Fruit fly (Drosophila melanogaster) whole organism, embryonic: ENCODE measurements around the gene Nepl20.
A peak's percentile ranks its signal among the peaks of the same experiment; 100 is the strongest.

Experiments
- ATbp ChIP-seq: fragments of 200-800 bp; sonication (Bioruptor generic); optimal IDR thresholded peaks from 2 replicates; lab custom pipeline; 2017; ENCODE audit warnings: missing biosample characterization, mild to moderate bottlenecking, missing genetic modification characterization, missing genetic modification reagents
- CG10431 ChIP-seq: fragments of 200-800 bp; sonication (Bioruptor generic); optimal IDR thresholded peaks from 3 replicates; lab custom pipeline; 2018; ENCODE audit warnings: missing biosample characterization, mild to moderate bottlenecking, missing genetic modification characterization
- CG10565 ChIP-seq: fragments of 200-800 bp; sonication (Bioruptor generic); optimal IDR thresholded peaks from 3 replicates; lab custom pipeline; 2016; ENCODE audit warnings: missing biosample characterization, mild to moderate bottlenecking, missing genetic modification characterization
- CG10959 ChIP-seq: fragments of 200-800 bp; sonication (Bioruptor generic); IDR thresholded peaks from 2 replicates; pipeline ENCODE4 v1.3.6; 2022; ENCODE audit warnings: missing biosample characterization, missing genetic modification characterization
- CG13775 ChIP-seq: fragments of 200-800 bp; sonication (Bioruptor generic); optimal IDR thresholded peaks from 3 replicates; lab custom pipeline; 2017; ENCODE audit warnings: missing biosample characterization, mild to moderate bottlenecking, missing genetic modification characterization
- CG14710 ChIP-seq: fragments of 200-800 bp; sonication (Bioruptor generic); optimal IDR thresholded peaks from 3 replicates; lab custom pipeline; 2019; ENCODE audit warnings: missing biosample characterization, mild to moderate bottlenecking, missing genetic modification characterization, moderate library complexity
- CG15601 ChIP-seq: fragments of 200-800 bp; sonication (Bioruptor generic); optimal IDR thresholded peaks from 3 replicates; lab custom pipeline; 2019; ENCODE audit warnings: missing biosample characterization, mild to moderate bottlenecking, missing genetic modification characterization, moderate library complexity
- CG17568 ChIP-seq: fragments of 200-800 bp; sonication (Bioruptor generic); optimal IDR thresholded peaks from 2 replicates; lab custom pipeline; 2018; ENCODE audit warnings: missing biosample characterization, mild to moderate bottlenecking, missing genetic modification characterization, moderate library complexity
- CG17912 ChIP-seq: fragments of 200-800 bp; sonication (Bioruptor generic); optimal IDR thresholded peaks from 2 replicates; lab custom pipeline; 2018; ENCODE audit warnings: missing biosample characterization, mild to moderate bottlenecking, missing genetic modification characterization
- CG18011 ChIP-seq: fragments of 200-800 bp; sonication (Bioruptor generic); optimal IDR thresholded peaks from 2 replicates; lab custom pipeline; 2017; ENCODE audit warnings: missing biosample characterization, missing genetic modification characterization, mild to moderate bottlenecking, moderate library complexity, missing genotype
- CG18262 ChIP-seq: fragments of 200-800 bp; optimal IDR thresholded peaks from 3 replicates; lab custom pipeline; 2019; ENCODE audit warnings: missing biosample characterization, mild to moderate bottlenecking, missing genetic modification characterization, moderate library complexity
- CG2202 ChIP-seq: fragments of 200-800 bp; sonication (Bioruptor generic); optimal IDR thresholded peaks from 2 replicates; lab custom pipeline; 2018; ENCODE audit warnings: missing biosample characterization, mild to moderate bottlenecking, missing genetic modification characterization
- CG30020 ChIP-seq: fragments of 200-800 bp; optimal IDR thresholded peaks from 2 replicates; lab custom pipeline; 2019; ENCODE audit warnings: missing biosample characterization, mild to moderate bottlenecking, missing genetic modification characterization, moderate library complexity
- CG3838 ChIP-seq: fragments of 200-800 bp; sonication (Bioruptor generic); optimal IDR thresholded peaks from 3 replicates; lab custom pipeline; 2016; ENCODE audit warnings: missing biosample characterization, missing genetic modification characterization
- CG6175 ChIP-seq: fragments of 200-800 bp; sonication (Bioruptor generic); IDR thresholded peaks from 3 replicates; pipeline ENCODE4 v1.3.6; 2022; ENCODE audit warnings: missing biosample characterization, missing genetic modification characterization
- CG6854 ChIP-seq: fragments of 200-800 bp; sonication (Bioruptor generic); optimal IDR thresholded peaks from 3 replicates; lab custom pipeline; 2017; ENCODE audit warnings: missing biosample characterization, mild to moderate bottlenecking, missing genetic modification characterization
- CG7357 ChIP-seq: fragments of 200-800 bp; sonication (Bioruptor generic); IDR thresholded peaks from 3 replicates; pipeline ENCODE4 v1.3.6; 2022; ENCODE audit warnings: missing biosample characterization, missing genetic modification characterization
- CG8281 ChIP-seq: fragments of 200-800 bp; sonication (Bioruptor generic); optimal IDR thresholded peaks from 2 replicates; lab custom pipeline; 2018; ENCODE audit warnings: missing biosample characterization, mild to moderate bottlenecking, missing genetic modification characterization, moderate library complexity
- CG8765 ChIP-seq: fragments of 200-800 bp; sonication (Bioruptor generic); IDR thresholded peaks from 2 replicates; pipeline ENCODE4 v1.3.6; 2022; ENCODE audit warnings: missing biosample characterization, missing genetic modification characterization
- CG9215 ChIP-seq: fragments of 200-800 bp; sonication (Bioruptor generic); IDR thresholded peaks from 2 replicates; pipeline ENCODE4 v1.3.6; 2022; ENCODE audit warnings: missing biosample characterization, missing genetic modification characterization
- CHES-1-like ChIP-seq: fragments of 200-800 bp; sonication (Bioruptor generic); optimal IDR thresholded peaks from 2 replicates; lab custom pipeline; 2016; ENCODE audit warnings: missing biosample characterization, missing genetic modification characterization
- Deaf1 ChIP-seq: fragments of 200-800 bp; optimal IDR thresholded peaks from 3 replicates; lab custom pipeline; 2019; ENCODE audit warnings: missing biosample characterization, mild to moderate bottlenecking, missing genetic modification characterization, moderate library complexity
- GATAe ChIP-seq: fragments of 200-800 bp; sonication (Bioruptor generic); conservative IDR thresholded peaks from 2 replicates; pipeline ENCODE4 v1.3.6; 2022; ENCODE audit warnings: missing biosample characterization, missing genetic modification characterization
- Med ChIP-seq: fragments of 200-800 bp; sonication (Bioruptor generic); peaks from one replicate; lab custom pipeline; 2016; ENCODE audit warnings: missing biosample characterization, missing genetic modification characterization, mild to moderate bottlenecking, inconsistent platforms, moderate library complexity
- Oli ChIP-seq: fragments of 200-800 bp; sonication (Bioruptor generic); optimal IDR thresholded peaks from 2 replicates; lab custom pipeline; 2018; ENCODE audit warnings: missing biosample characterization, mild to moderate bottlenecking, missing genetic modification characterization, moderate library complexity
- Sox100B ChIP-seq: fragments of 200-800 bp; sonication (Bioruptor generic); optimal IDR thresholded peaks from 3 replicates; lab custom pipeline; 2018; ENCODE audit warnings: missing biosample characterization, mild to moderate bottlenecking, missing genetic modification characterization
- Sox102F ChIP-seq: fragments of 200-800 bp; sonication (Bioruptor generic); optimal IDR thresholded peaks from 2 replicates; lab custom pipeline; 2018; ENCODE audit warnings: missing biosample characterization, mild to moderate bottlenecking, missing genetic modification characterization, moderate library complexity
- Stat92E ChIP-seq, 3 experiments: fragments of >200 bp in 2 of 3; fragments of 200-800 bp in 1 of 3; sonication (Bioruptor generic) in 1 of 3; optimal IDR thresholded peaks; 2 replicates each; lab custom pipeline; 2017 to 2019; ENCODE audit warnings: missing biosample characterization in 3 of 3, missing genetic modification characterization in 3 of 3, mild to moderate bottlenecking in 1 of 3, moderate library complexity in 1 of 3
- TFAM ChIP-seq: fragments of 200-800 bp; sonication (Bioruptor generic); optimal IDR thresholded peaks from 2 replicates; lab custom pipeline; 2017; ENCODE audit warnings: missing biosample characterization, missing genetic modification characterization, inconsistent platforms
- Taf1 ChIP-seq: fragments of 200-800 bp; sonication (Bioruptor generic); IDR thresholded peaks from 2 replicates; pipeline ENCODE4 v1.3.6; 2022; ENCODE audit warnings: missing biosample characterization, missing genetic modification characterization
- Tbp ChIP-seq: fragments of >200 bp; optimal IDR thresholded peaks from 2 replicates; lab custom pipeline; 2018; ENCODE audit warnings: missing biosample characterization, missing genetic modification characterization
- ac ChIP-seq: fragments of 200-800 bp; sonication (Bioruptor generic); optimal IDR thresholded peaks from 3 replicates; lab custom pipeline; 2017; ENCODE audit warnings: missing biosample characterization, mild to moderate bottlenecking, missing genetic modification characterization
- bowl ChIP-seq: fragments of 200-800 bp; sonication (Bioruptor generic); IDR thresholded peaks from 2 replicates; pipeline ENCODE4 v1.3.6; 2022; ENCODE audit warnings: missing biosample characterization, missing genetic modification characterization
- bsh ChIP-seq, 2 experiments: fragments of 200-800 bp; sonication (Bioruptor generic); optimal IDR thresholded peaks; 2 replicates each; lab custom pipeline; 2017 to 2018; ENCODE audit warnings: mild to moderate bottlenecking in 2 of 2, missing biosample characterization in 2 of 2, missing genetic modification characterization in 2 of 2, moderate library complexity in 1 of 2
- chm ChIP-seq: fragments of 200-800 bp; sonication (Bioruptor generic); IDR thresholded peaks from 2 replicates; pipeline ENCODE4 v1.3.6; 2022; ENCODE audit warnings: missing biosample characterization, missing genetic modification characterization
- corto ChIP-seq: fragments of 200-800 bp; sonication (Bioruptor generic); optimal IDR thresholded peaks from 2 replicates; lab custom pipeline; 2016; ENCODE audit warnings: missing biosample characterization, mild to moderate bottlenecking, missing genetic modification characterization, moderate library complexity
- crp ChIP-seq, 2 experiments: fragments of 200-800 bp; sonication (Bioruptor generic); optimal IDR thresholded peaks; 2 replicates in 1 of 2; 3 replicates in 1 of 2; lab custom pipeline; 2017; ENCODE audit warnings: missing biosample characterization in 2 of 2, missing genetic modification characterization in 2 of 2, mild to moderate bottlenecking in 1 of 2, moderate library complexity in 1 of 2
- en ChIP-seq: fragments of 200-800 bp; sonication (Bioruptor generic); optimal IDR thresholded peaks from 2 replicates; lab custom pipeline; 2016; ENCODE audit warnings: missing biosample characterization, missing genetic modification characterization
- nerfin-2 ChIP-seq: fragments of 200-800 bp; sonication (Bioruptor generic); IDR thresholded peaks from 2 replicates; pipeline ENCODE4 v1.3.6; 2022; ENCODE audit warnings: missing biosample characterization, missing genetic modification characterization; ENCODE audit not compliant: partially characterized antibody
- pan ChIP-seq, 4 experiments: fragments of >200 bp in 3 of 4; fragments of 200-800 bp in 1 of 4; sonication (Bioruptor generic) in 1 of 4; optimal IDR thresholded peaks in 3 of 4; IDR thresholded peaks in 1 of 4; 2 replicates each; pipeline versions ENCODE4 v1.3.6 to Lab custom; 2017 to 2022; ENCODE audit warnings: missing biosample characterization in 2 of 4, missing genetic modification characterization in 2 of 4, mixed read lengths in 1 of 4
- row ChIP-seq: fragments of 200-800 bp; sonication (Bioruptor generic); IDR thresholded peaks from 3 replicates; pipeline ENCODE4 v1.3.6; 2022; ENCODE audit warnings: missing biosample characterization, missing genetic modification characterization
- run ChIP-seq: fragments of 200-800 bp; sonication (Bioruptor generic); optimal IDR thresholded peaks from 3 replicates; lab custom pipeline; 2018; ENCODE audit warnings: missing biosample characterization, mild to moderate bottlenecking, missing genetic modification characterization
- sens ChIP-seq: fragments of 200-800 bp; sonication (Bioruptor generic); peaks from one replicate; lab custom pipeline; 2016; ENCODE audit warnings: missing biosample characterization, missing genetic modification characterization
- sima ChIP-seq: fragments of 200-800 bp; sonication (Bioruptor generic); optimal IDR thresholded peaks from 2 replicates; lab custom pipeline; 2016; ENCODE audit warnings: missing biosample characterization, missing genetic modification characterization
- sisA ChIP-seq: fragments of 200-800 bp; sonication (Bioruptor generic); IDR thresholded peaks from 2 replicates; pipeline ENCODE4 v1.3.6; 2022; ENCODE audit warnings: missing biosample characterization, missing genetic modification characterization
- sr ChIP-seq: fragments of 200-800 bp; sonication (Bioruptor generic); IDR thresholded peaks from 3 replicates; pipeline ENCODE4 v1.3.6; 2022; ENCODE audit warnings: missing biosample characterization, missing genetic modification characterization
- tin ChIP-seq: fragments of 200-800 bp; sonication (Bioruptor generic); optimal IDR thresholded peaks from 3 replicates; lab custom pipeline; 2016; ENCODE audit warnings: missing biosample characterization, missing genetic modification characterization

Nepl20 gene

DNA sequence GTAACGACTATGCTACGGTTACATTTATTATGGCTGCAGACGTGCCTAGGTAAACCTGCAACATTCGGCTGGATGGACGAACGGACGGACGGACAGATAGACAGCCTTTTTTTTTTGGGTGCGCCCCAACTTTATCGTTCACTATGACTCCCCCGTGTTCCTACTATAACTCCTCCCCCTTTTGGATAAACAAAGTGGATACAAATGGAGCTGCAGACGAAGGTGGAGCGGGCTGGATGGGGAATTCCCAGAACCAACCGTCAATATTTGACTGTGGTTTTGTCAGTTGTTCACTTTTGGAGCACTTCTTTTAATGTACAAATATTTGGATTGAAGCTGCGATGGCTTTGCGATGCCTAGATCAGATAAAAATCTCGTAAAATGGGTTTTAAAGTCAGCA lies 24.5 kb upstream of the Nepl20 start:
- TF ChIP-seq TFAM (GFP tag; lab: Kevin White, UChicago) (no peak), CG14710 (tag; lab: Kevin White, UChicago) (peak; percentile 5), crp (GFP tag; optimal IDR thresholded peaks at IDR 0.05; lab: Kevin White, UChicago) (no peak), Tbp (GFP tag; lab: Kevin White, UChicago) (no peak), CG8281 (tag; lab: Kevin White, UChicago) (peak; percentile 44), sr (0 out of 3 replicates have a peak, but pooled peaks have one; percentile 8), Deaf1 (tag; lab: Kevin White, UChicago) (no peak), sisA (GFP tag; lab: Robert Waterston, UW) (no peak), bowl (GFP tag; lab: Robert Waterston, UW) (no peak), GATAe (no peak), en (GFP tag; lab: Kevin White, UChicago) (no peak), CG15601 (peak; percentile 33), sima (GFP tag; lab: Kevin White, UChicago) (no peak), chm (no peak), CG17568 (GFP tag; lab: Kevin White, UChicago) (peak; percentile 31), bsh (GFP tag; optimal IDR thresholded peaks at IDR 0.05; lab: Kevin White, UChicago) (peak in 1 of 2 experiments; percentile 7), Stat92E (GFP tag; optimal IDR thresholded peaks at IDR 0.05; lab: Kevin White, UChicago) (peak in 1 of 3 experiments; percentile 76), sens (GFP tag; lab: Kevin White, UChicago) (peak; percentile 76), run (peak; percentile 2), Med (GFP tag; lab: Kevin White, UChicago) (peak; percentile 37), nerfin-2 (GFP tag; lab: Robert Waterston, UW) (no peak), CG10431 (GFP tag; lab: Kevin White, UChicago) (peak; percentile 3), CHES-1-like (GFP tag; lab: Kevin White, UChicago) (no peak), CG18011 (no peak), ATbp (GFP tag; lab: Kevin White, UChicago) (peak; percentile 25), CG10959 (GFP tag; lab: Robert Waterston, UW) (no peak), ac (GFP tag; lab: Kevin White, UChicago) (no peak), row (GFP tag; lab: Robert Waterston, UW) (no peak), CG13775 (no peak)

DNA sequence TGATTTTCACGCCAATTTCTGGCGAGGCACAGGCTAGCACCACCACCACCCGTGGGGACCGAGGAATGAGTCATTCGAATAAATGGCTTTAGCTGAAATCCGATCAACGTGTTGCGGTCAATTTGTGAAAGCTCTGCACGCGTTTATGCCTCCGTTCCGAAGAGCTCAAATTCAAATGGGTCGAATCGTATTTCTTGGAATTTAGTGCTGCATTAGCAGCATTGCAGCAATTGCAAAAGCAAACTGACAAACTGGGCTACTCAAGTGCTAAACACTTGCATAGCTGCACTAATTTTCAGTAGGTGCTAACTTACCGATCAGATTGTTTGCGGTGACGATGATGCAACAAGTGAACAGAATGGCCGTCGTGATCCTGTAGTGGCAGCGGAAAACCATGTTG lies 23.8 kb upstream of the Nepl20 start:
- no peak for TF ChIP-seq CG6175

DNA sequence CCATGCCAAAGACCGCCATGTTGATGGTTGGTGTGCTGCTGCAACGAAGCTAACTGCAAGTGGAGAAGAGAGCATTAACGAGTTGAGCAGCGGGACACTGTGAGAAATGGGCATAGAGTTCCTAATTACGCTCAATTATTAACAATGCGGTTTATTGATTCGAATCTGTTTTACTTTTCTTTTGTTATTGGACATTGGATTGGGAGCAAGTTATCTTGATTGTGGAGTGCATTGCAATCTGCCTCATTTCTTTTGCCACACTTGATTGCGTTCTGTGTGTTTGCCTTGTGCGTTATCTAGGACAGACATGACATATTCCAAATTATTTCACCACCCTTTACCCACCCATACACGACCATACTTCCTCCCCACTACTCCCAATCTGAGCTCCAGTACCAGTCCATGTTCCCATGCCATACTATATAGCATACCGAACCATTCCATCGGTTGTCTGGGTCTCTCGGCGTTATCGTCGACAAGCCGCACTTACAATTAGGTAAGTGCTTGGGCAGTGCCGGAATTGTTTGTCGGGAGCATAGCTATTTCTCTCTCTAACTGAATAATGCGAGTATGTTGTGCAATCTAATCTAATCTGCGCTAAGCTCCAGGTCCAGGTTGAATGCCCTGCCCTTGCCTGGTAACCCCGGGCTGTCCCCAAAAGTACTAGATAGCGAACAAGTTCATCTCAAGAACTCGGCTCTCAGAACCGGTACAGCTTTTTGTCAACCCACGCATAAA lies 23.1 kb upstream of the Nepl20 start:
- TF ChIP-seq CG7357 (GFP tag; lab: Robert Waterston, UW) (no peak), CG13775 (no peak), CG3838 (GFP tag; lab: Kevin White, UChicago) (no peak), Taf1 (GFP tag; lab: Robert Waterston, UW) (no peak; the same call in 1 of the 2 replicates), tin (GFP tag; lab: Kevin White, UChicago) (peak; percentile 15), CG18262 (tag; lab: Kevin White, UChicago) (peak; percentile 52), CG9215 (GFP tag; lab: Robert Waterston, UW) (peak; percentile 24; the same call in 1 of the 2 replicates), chm (no peak), CG10565 (no peak), pan (optimal IDR thresholded peaks at IDR 0.05; lab: Kevin White, UChicago) (no peak), pan (GFP tag; optimal IDR thresholded peaks at IDR 0.05 in 1 of 2, IDR thresholded peaks at IDR 0.05 in 1 of 2) (peak in 1 of 2 experiments; percentile 47), CG8765 (no peak), CG2202 (tag; lab: Kevin White, UChicago) (no peak), CG6854 (no peak), Oli (tag; lab: Kevin White, UChicago) (peak; percentile 49), CG30020 (no peak), corto (GFP tag; lab: Kevin White, UChicago) (no peak), CG17912 (GFP tag; lab: Kevin White, UChicago) (no peak), Sox102F (peak; percentile 65), Sox100B (GFP tag; lab: Kevin White, UChicago) (peak; percentile 14)
